Fruit fly (Drosophila melanogaster) whole organism, embryonic: Measurements from ENCODE around the gene anchor.

Experiments
- Atf3 ChIP-seq: fragments of 200-800 bp; sonication (Bioruptor generic); optimal IDR thresholded peaks from 3 replicates; lab custom pipeline; 2016; ENCODE audit warnings: missing biosample characterization, missing genetic modification characterization
- CG10147 ChIP-seq: fragments of 200-800 bp; sonication (Bioruptor generic); optimal IDR thresholded peaks from 2 replicates; lab custom pipeline; 2019; ENCODE audit warnings: missing biosample characterization, mild to moderate bottlenecking, missing genetic modification characterization, moderate library complexity
- CG10462 ChIP-seq: fragments of 200-800 bp; sonication (Bioruptor generic); optimal IDR thresholded peaks from 2 replicates; lab custom pipeline; 2016; ENCODE audit warnings: missing biosample characterization, missing genetic modification characterization
- CG10565 ChIP-seq: fragments of 200-800 bp; sonication (Bioruptor generic); optimal IDR thresholded peaks from 3 replicates; lab custom pipeline; 2016; ENCODE audit warnings: missing biosample characterization, mild to moderate bottlenecking, missing genetic modification characterization
- CG11398 ChIP-seq: fragments of 200-800 bp; sonication (Bioruptor generic); optimal IDR thresholded peaks from 2 replicates; lab custom pipeline; 2016; ENCODE audit warnings: missing biosample characterization, missing genetic modification characterization
- CG11504 ChIP-seq: fragments of 200-800 bp; sonication (Bioruptor generic); optimal IDR thresholded peaks from 3 replicates; lab custom pipeline; 2019; ENCODE audit warnings: missing biosample characterization, mild to moderate bottlenecking, missing genetic modification characterization, moderate library complexity
- CG11695 ChIP-seq: fragments of 200-800 bp; sonication (Bioruptor generic); IDR thresholded peaks from 3 replicates; pipeline ENCODE4 v1.3.6; 2022; ENCODE audit warnings: missing biosample characterization, missing genetic modification characterization
- CG12769 ChIP-seq: fragments of 200-800 bp; sonication (Bioruptor generic); optimal IDR thresholded peaks from 2 replicates; lab custom pipeline; 2019; ENCODE audit warnings: missing biosample characterization, mild to moderate bottlenecking, missing genetic modification characterization, moderate library complexity
- CG14710 ChIP-seq: fragments of 200-800 bp; sonication (Bioruptor generic); optimal IDR thresholded peaks from 3 replicates; lab custom pipeline; 2019; ENCODE audit warnings: missing biosample characterization, mild to moderate bottlenecking, missing genetic modification characterization, moderate library complexity
- CG1603 ChIP-seq: fragments of 200-800 bp; sonication (Bioruptor generic); optimal IDR thresholded peaks from 2 replicates; lab custom pipeline; 2019; ENCODE audit warnings: missing biosample characterization, mild to moderate bottlenecking, missing genetic modification characterization, moderate library complexity
- CG17359 ChIP-seq: fragments of 200-800 bp; sonication (Bioruptor generic); optimal IDR thresholded peaks from 3 replicates; lab custom pipeline; 2018; ENCODE audit warnings: missing biosample characterization, mild to moderate bottlenecking, missing genetic modification characterization, moderate library complexity
- CG18476 ChIP-seq: fragments of 200-800 bp; sonication (Bioruptor generic); optimal IDR thresholded peaks from 2 replicates; lab custom pipeline; 2016; ENCODE audit warnings: missing biosample characterization, mild to moderate bottlenecking, missing genetic modification characterization
- CG2199 ChIP-seq: fragments of 200-800 bp; sonication (Bioruptor generic); IDR thresholded peaks from 3 replicates; pipeline ENCODE4 v1.3.6; 2022; ENCODE audit warnings: missing biosample characterization, missing genetic modification characterization
- CG2678 ChIP-seq: fragments of 200-800 bp; sonication (Bioruptor generic); optimal IDR thresholded peaks from 3 replicates; lab custom pipeline; 2019; ENCODE audit warnings: missing biosample characterization, mild to moderate bottlenecking, missing genetic modification characterization, moderate library complexity
- CG31224 ChIP-seq: fragments of 200-800 bp; sonication (Bioruptor generic); IDR thresholded peaks from 2 replicates; pipeline ENCODE4 v1.3.6; 2022; ENCODE audit warnings: missing biosample characterization, missing genetic modification characterization
- CG34376 ChIP-seq: fragments of 200-800 bp; sonication (Bioruptor generic); optimal IDR thresholded peaks from 2 replicates; lab custom pipeline; 2018; ENCODE audit warnings: missing biosample characterization, mild to moderate bottlenecking, missing genetic modification characterization
- CG3847 ChIP-seq: fragments of 200-800 bp; sonication (Bioruptor generic); IDR thresholded peaks from 2 replicates; pipeline ENCODE4 v1.3.6; 2022; ENCODE audit warnings: missing biosample characterization, missing genetic modification characterization
- CG6175 ChIP-seq: fragments of 200-800 bp; sonication (Bioruptor generic); IDR thresholded peaks from 3 replicates; pipeline ENCODE4 v1.3.6; 2022; ENCODE audit warnings: missing biosample characterization, missing genetic modification characterization
- CG6813 ChIP-seq: fragments of 200-800 bp; sonication (Bioruptor generic); optimal IDR thresholded peaks from 2 replicates; lab custom pipeline; 2017; ENCODE audit warnings: missing biosample characterization, missing genetic modification characterization, mild to moderate bottlenecking, moderate library complexity, missing genetic modification reagents
- CG7271 ChIP-seq: fragments of 200-800 bp; sonication (Bioruptor generic); optimal IDR thresholded peaks from 2 replicates; lab custom pipeline; 2018; ENCODE audit warnings: missing biosample characterization, mild to moderate bottlenecking, missing genetic modification characterization, moderate library complexity
- CG7987 ChIP-seq: fragments of 200-800 bp; sonication (Bioruptor generic); optimal IDR thresholded peaks from 2 replicates; lab custom pipeline; 2018; ENCODE audit warnings: missing biosample characterization, mild to moderate bottlenecking, missing genetic modification characterization, moderate library complexity
- CG8944 ChIP-seq: fragments of 200-800 bp; sonication (Bioruptor generic); optimal IDR thresholded peaks from 3 replicates; lab custom pipeline; 2016; ENCODE audit warnings: missing biosample characterization, missing genetic modification characterization
- Dek ChIP-seq: fragments of 200-800 bp; sonication (Bioruptor generic); optimal IDR thresholded peaks from 3 replicates; lab custom pipeline; 2019; ENCODE audit warnings: missing biosample characterization, mild to moderate bottlenecking, missing genetic modification characterization, moderate library complexity
- Dip2 ChIP-seq: fragments of 200-800 bp; sonication (Bioruptor generic); IDR thresholded peaks from 2 replicates; pipeline ENCODE4 v1.3.6; 2022; ENCODE audit warnings: missing biosample characterization, missing genetic modification characterization
- ERR ChIP-seq: fragments of 200-800 bp; sonication (Bioruptor generic); optimal IDR thresholded peaks from 2 replicates; lab custom pipeline; 2016; ENCODE audit warnings: missing biosample characterization, missing genetic modification characterization
- HHEX ChIP-seq: fragments of 200-800 bp; sonication (Bioruptor generic); optimal IDR thresholded peaks from 3 replicates; lab custom pipeline; 2017; ENCODE audit warnings: missing biosample characterization, mild to moderate bottlenecking, missing genetic modification characterization, missing genetic modification reagents
- Mad ChIP-seq: fragments of 200-800 bp; sonication (Bioruptor generic); optimal IDR thresholded peaks from 2 replicates; lab custom pipeline; 2016; ENCODE audit warnings: missing biosample characterization, missing genetic modification characterization
- Med ChIP-seq: fragments of 200-800 bp; sonication (Bioruptor generic); peaks from one replicate; lab custom pipeline; 2016; ENCODE audit warnings: missing biosample characterization, missing genetic modification characterization, mild to moderate bottlenecking, inconsistent platforms, moderate library complexity
- PHDP ChIP-seq: fragments of 200-800 bp; sonication (Bioruptor generic); optimal IDR thresholded peaks from 3 replicates; lab custom pipeline; 2018; ENCODE audit warnings: missing biosample characterization, mild to moderate bottlenecking, missing genetic modification characterization, moderate library complexity
- TFAM ChIP-seq: fragments of 200-800 bp; sonication (Bioruptor generic); optimal IDR thresholded peaks from 2 replicates; lab custom pipeline; 2017; ENCODE audit warnings: missing biosample characterization, missing genetic modification characterization, inconsistent platforms
- Vsx1 ChIP-seq: fragments of 200-800 bp; sonication (Bioruptor generic); optimal IDR thresholded peaks from 2 replicates; lab custom pipeline; 2017; ENCODE audit warnings: missing biosample characterization, mild to moderate bottlenecking, missing genetic modification characterization, missing genetic modification reagents
- Xrp1 ChIP-seq: fragments of 200-800 bp; sonication (Bioruptor generic); IDR thresholded peaks from 2 replicates; pipeline ENCODE4 v1.3.6; 2022; ENCODE audit warnings: missing biosample characterization, missing genetic modification characterization
- ap ChIP-seq: fragments of 200-800 bp; sonication (Bioruptor generic); IDR thresholded peaks from 2 replicates; pipeline ENCODE4 v1.3.6; 2022; ENCODE audit warnings: missing biosample characterization, missing genetic modification characterization
- bcd ChIP-seq: fragments of 200-800 bp; sonication (Bioruptor generic); optimal IDR thresholded peaks from 2 replicates; lab custom pipeline; 2017; ENCODE audit warnings: missing biosample characterization, mild to moderate bottlenecking, missing genetic modification characterization
- bowl ChIP-seq: fragments of 200-800 bp; sonication (Bioruptor generic); IDR thresholded peaks from 2 replicates; pipeline ENCODE4 v1.3.6; 2022; ENCODE audit warnings: missing biosample characterization, missing genetic modification characterization
- bsh ChIP-seq, 2 experiments: fragments of 200-800 bp; sonication (Bioruptor generic); optimal IDR thresholded peaks; 2 replicates each; lab custom pipeline; 2017 to 2018; ENCODE audit warnings: mild to moderate bottlenecking in 2 of 2, missing biosample characterization in 2 of 2, missing genetic modification characterization in 2 of 2, moderate library complexity in 1 of 2
- cad ChIP-seq: fragments of >200 bp; optimal IDR thresholded peaks from 2 replicates; lab custom pipeline; 2017; ENCODE audit warnings: missing biosample characterization, missing genetic modification characterization
- caup ChIP-seq: fragments of 200-800 bp; sonication (Bioruptor generic); optimal IDR thresholded peaks from 3 replicates; lab custom pipeline; 2017; ENCODE audit warnings: missing biosample characterization, mild to moderate bottlenecking, missing genetic modification characterization, moderate library complexity; ENCODE audit not compliant: severe bottlenecking
- crp ChIP-seq, 2 experiments: fragments of 200-800 bp; sonication (Bioruptor generic); optimal IDR thresholded peaks; 2 replicates in 1 of 2; 3 replicates in 1 of 2; lab custom pipeline; 2017; ENCODE audit warnings: missing biosample characterization in 2 of 2, missing genetic modification characterization in 2 of 2, mild to moderate bottlenecking in 1 of 2, moderate library complexity in 1 of 2
- fru ChIP-seq: fragments of >200 bp; optimal IDR thresholded peaks from 2 replicates; lab custom pipeline; 2017
- grau ChIP-seq: fragments of 200-800 bp; optimal IDR thresholded peaks from 3 replicates; lab custom pipeline; 2019; ENCODE audit warnings: missing biosample characterization, mild to moderate bottlenecking, missing genetic modification characterization, moderate library complexity
- klu ChIP-seq: fragments of 200-800 bp; sonication (Bioruptor generic); IDR thresholded peaks from 2 replicates; pipeline ENCODE4 v1.3.6; 2022; ENCODE audit warnings: missing biosample characterization, missing genetic modification characterization
- knrl ChIP-seq: fragments of 200-800 bp; sonication (Bioruptor generic); IDR thresholded peaks from 3 replicates; pipeline ENCODE4 v1.3.6; 2022; ENCODE audit warnings: missing biosample characterization, missing genetic modification characterization; ENCODE audit not compliant: partially characterized antibody
- lab ChIP-seq: fragments of 200-800 bp; sonication (Bioruptor generic); optimal IDR thresholded peaks from 3 replicates; lab custom pipeline; 2017; ENCODE audit warnings: missing biosample characterization, missing genetic modification characterization, mild to moderate bottlenecking, moderate library complexity, missing genetic modification reagents
- maf-S ChIP-seq: fragments of 200-800 bp; sonication (Bioruptor generic); optimal IDR thresholded peaks from 2 replicates; lab custom pipeline; 2016; ENCODE audit warnings: missing biosample characterization, missing genetic modification characterization
- mirr ChIP-seq: fragments of 200-800 bp; sonication (Bioruptor generic); optimal IDR thresholded peaks from 3 replicates; lab custom pipeline; 2018; ENCODE audit warnings: missing biosample characterization, mild to moderate bottlenecking, missing genetic modification characterization
- org-1 ChIP-seq: fragments of 200-800 bp; sonication (Bioruptor generic); optimal IDR thresholded peaks from 2 replicates; lab custom pipeline; 2017; ENCODE audit warnings: missing biosample characterization, missing genetic modification characterization
- pnt ChIP-seq: fragments of 200-800 bp; sonication (Bioruptor generic); optimal IDR thresholded peaks from 3 replicates; lab custom pipeline; 2016; ENCODE audit warnings: missing biosample characterization, missing genetic modification characterization
- schlank ChIP-seq: fragments of 200-800 bp; sonication (Bioruptor generic); optimal IDR thresholded peaks from 2 replicates; lab custom pipeline; 2018; ENCODE audit warnings: missing biosample characterization, mild to moderate bottlenecking, missing genetic modification characterization
- scrt ChIP-seq: fragments of 200-800 bp; sonication (Bioruptor generic); optimal IDR thresholded peaks from 2 replicates; lab custom pipeline; 2018; ENCODE audit warnings: missing biosample characterization, mild to moderate bottlenecking, missing genetic modification characterization, moderate library complexity

Gene anchor

dm6 chr3L:17655837-17656308 lies 34.2 kb downstream of the anchor start (continued):
- TF ChIP-seq CG31224 (GFP tag; lab: Robert Waterston, UW) (peak; percentile 43; the same call in 1 of the 2 replicates), CG8944 (GFP tag; lab: Kevin White, UChicago) (no peak), CG7271 (tag; lab: Kevin White, UChicago) (no peak), Med (peak; percentile 89), CG10147 (GFP tag; lab: Kevin White, UChicago) (peak; percentile 37), ERR (no peak), CG6175 (GFP tag; lab: Robert Waterston, UW) (0 out of 3 replicates have a peak, but pooled peaks have one; percentile 19), crp (GFP tag; optimal IDR thresholded peaks at IDR 0.05; lab: Kevin White, UChicago) (peak in 1 of 2 experiments; percentile 4), CG10565 (GFP tag; lab: Kevin White, UChicago) (no peak), CG11398 (GFP tag; lab: Kevin White, UChicago) (no peak), cad (peak; percentile 37), bsh (GFP tag; optimal IDR thresholded peaks at IDR 0.05; lab: Kevin White, UChicago) (peak in 1 of 2 experiments; percentile 20), TFAM (GFP tag; lab: Kevin White, UChicago) (no peak), pnt (GFP tag; lab: Kevin White, UChicago) (no peak), CG10462 (GFP tag; lab: Kevin White, UChicago) (no peak), bowl (GFP tag; lab: Robert Waterston, UW) (peak; percentile 60; the same call in 1 of the 2 replicates), CG12769 (tag; lab: Kevin White, UChicago) (peak; percentile 39), mirr (GFP tag; lab: Kevin White, UChicago) (peak; percentile 53), klu (GFP tag; lab: Robert Waterston, UW) (no peak), knrl (GFP tag; lab: Robert Waterston, UW) (0 out of 3 replicates have a peak, but pooled peaks have one; percentile 18), ap (no peak), fru (lab: Kevin White, UChicago) (no peak), Dip2 (GFP tag; lab: Robert Waterston, UW) (no peak), caup (GFP tag; lab: Kevin White, UChicago) (peak; percentile 82), maf-S (GFP tag; lab: Kevin White, UChicago) (no peak), PHDP (peak; percentile 37), CG2199 (GFP tag; lab: Robert Waterston, UW) (peak; percentile 54; the same call in 1 of the 3 replicates), CG34376 (GFP tag; lab: Kevin White, UChicago) (peak; percentile 76), CG2678 (peak; percentile 60), Vsx1 (no peak), bcd (GFP tag; lab: Kevin White, UChicago) (peak; percentile 3), schlank (tag; lab: Kevin White, UChicago) (peak; percentile 22), org-1 (no peak), CG11504 (tag; lab: Kevin White, UChicago) (peak; percentile 36), CG14710 (tag; lab: Kevin White, UChicago) (peak; percentile 0), CG1603 (peak; percentile 62), Atf3 (no peak), Mad (GFP tag; lab: Kevin White, UChicago) (no peak), Dek (no peak), CG17359 (peak; percentile 7), CG18476 (no peak), grau (peak; percentile 13), scrt (GFP tag; lab: Kevin White, UChicago) (peak; percentile 42), Xrp1 (GFP tag; lab: Robert Waterston, UW) (peak; percentile 56), lab (peak; percentile 88), CG11695 (0 out of 3 replicates have a peak, but pooled peaks have one; percentile 23), CG7987 (GFP tag; lab: Kevin White, UChicago) (peak; percentile 60), CG3847 (GFP tag; lab: Robert Waterston, UW) (no peak), HHEX (GFP tag; lab: Kevin White, UChicago) (peak; percentile 70), CG6813 (peak; percentile 72)
